Fruit fly (Drosophila melanogaster): ENCODE results near the gene Osi16.

Gene Osi16

dm6 chr3R:6309676-6310075 is 4.6 kb downstream of the Osi16 start, which contains the start of gene CG31560:
Gene CG31560, plus strand, starts transcription at chr3R:6309976.
- no peak for TF ChIP-seq noc (tag; optimal IDR thresholded peaks at IDR 0.05)

- TF ChIP-seq noc (tag; optimal IDR thresholded peaks at IDR 0.05): no peak
These were observed 6.7 kb downstream of the Osi16 start, which contains the start of gene Osi17 for dm6 chr3R:6311641-6312259. Gene Osi17, plus strand, starts transcription at chr3R:6311772.

dm6 chr3R:6315078-6315477 is 10.0 kb downstream of the Osi16 start:
- no peak for TF ChIP-seq noc (tag; optimal IDR thresholded peaks at IDR 0.05)

dm6 chr3R:6329774-6330298 is 24.8 kb downstream of the Osi16 start, which contains the start of gene Osi18:
Gene Osi18, plus strand, starts transcription at chr3R:6330248.
- TF ChIP-seq noc (tag; optimal IDR thresholded peaks at IDR 0.05): no peak

- no peak for TF ChIP-seq noc (tag; optimal IDR thresholded peaks at IDR 0.05)
These were observed 29.9 kb downstream of the Osi16 start, which contains the start of gene Osi19 for dm6 chr3R:6334906-6335433. Gene Osi19, plus strand, starts transcription at chr3R:6335362.

DNA sequence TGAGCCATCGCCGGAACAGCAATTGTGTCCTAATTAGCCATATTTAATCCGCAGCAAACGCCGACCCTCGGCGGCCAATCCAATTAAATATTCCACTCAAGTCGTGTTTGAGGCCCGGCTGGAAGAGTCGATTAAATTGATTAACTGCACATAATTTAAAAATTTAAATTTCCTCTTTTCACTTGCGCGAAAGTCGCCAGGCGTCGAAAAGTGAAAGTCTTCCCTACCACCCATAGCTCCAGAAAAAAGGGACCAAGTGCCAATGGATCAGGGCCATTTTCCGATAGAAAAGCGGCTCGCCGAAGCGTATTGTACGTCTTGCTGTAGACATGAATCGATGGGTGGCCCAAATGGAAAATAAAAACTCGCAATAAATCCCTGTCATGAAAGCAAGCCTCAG is 32.4 kb downstream of the Osi16 start:
- no peak for TF ChIP-seq noc (tag; optimal IDR thresholded peaks at IDR 0.05)

DNA sequence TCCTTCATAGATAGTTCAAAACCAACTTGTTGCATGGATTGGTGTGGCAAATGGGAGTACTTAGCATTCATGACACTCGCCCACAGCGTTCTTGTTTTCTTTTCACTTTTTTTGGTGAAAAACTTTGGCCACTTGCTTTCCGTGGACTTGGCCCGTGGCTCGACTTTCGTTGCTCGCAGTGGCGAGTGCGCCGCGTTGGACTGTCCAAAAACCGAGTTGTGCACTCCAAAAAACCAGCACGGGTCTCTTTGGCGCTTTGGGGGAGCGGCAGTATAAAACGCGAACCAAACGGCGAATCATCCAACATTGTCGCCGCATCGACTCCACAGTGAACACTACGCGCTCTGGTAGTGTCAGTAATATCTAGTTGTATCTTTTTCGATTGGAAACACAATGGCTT is 34.7 kb downstream of the Osi16 start, which contains the start of gene Osi20:
Gene Osi20 (plus strand): TSS at position 301 of the 400 bp plus-strand sequence.
- TF ChIP-seq noc (tag; optimal IDR thresholded peaks at IDR 0.05): no peak

DNA sequence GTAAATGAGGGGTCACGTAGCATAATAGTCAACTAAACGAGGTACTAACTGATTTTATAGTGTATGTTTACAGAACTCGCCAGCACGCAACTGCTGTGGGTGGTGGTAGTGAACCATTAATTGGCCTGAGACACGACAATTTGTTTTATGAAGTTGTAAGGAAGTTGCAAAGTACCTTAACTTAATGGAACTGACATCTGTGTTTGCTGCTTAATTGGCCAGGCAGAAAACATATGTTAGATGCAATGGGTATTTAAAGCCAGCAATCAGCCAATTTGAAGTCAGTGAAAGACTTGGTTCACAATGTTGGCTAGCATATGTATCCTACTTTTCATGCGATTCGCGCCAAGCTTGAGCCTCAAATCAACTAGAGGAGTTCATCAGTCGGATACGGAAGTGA is 36.6 kb downstream of the Osi16 start, which contains the start of gene CG17917:
Gene CG17917 (plus strand): TSS at position 301 of the 400 bp plus-strand sequence.
- no peak for TF ChIP-seq noc (tag; optimal IDR thresholded peaks at IDR 0.05)

DNA sequence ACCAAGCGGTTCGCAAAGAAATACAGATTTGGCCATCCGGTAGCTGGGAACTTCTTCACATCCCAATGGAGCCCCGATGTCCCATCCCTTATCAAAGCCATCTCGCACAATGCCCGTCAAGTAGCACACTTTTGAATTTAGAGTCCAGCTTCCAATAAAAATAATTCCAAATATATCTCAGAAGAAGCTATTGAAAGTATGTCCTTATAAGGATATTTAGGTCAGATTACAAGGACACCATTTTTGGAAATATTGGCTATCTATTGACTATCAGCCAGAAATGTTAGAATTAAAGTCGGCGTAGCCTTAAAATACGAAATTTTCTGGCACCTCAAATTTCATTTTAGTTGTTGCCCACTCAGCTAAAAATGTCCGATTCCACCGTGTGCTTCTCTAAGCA is 37.7 kb downstream of the Osi16 start, which contains the start of gene CG10298:
Gene CG10298 (plus strand): TSS at position 301 of the 400 bp plus-strand sequence.
- TF ChIP-seq noc (tag; optimal IDR thresholded peaks at IDR 0.05): no peak

DNA sequence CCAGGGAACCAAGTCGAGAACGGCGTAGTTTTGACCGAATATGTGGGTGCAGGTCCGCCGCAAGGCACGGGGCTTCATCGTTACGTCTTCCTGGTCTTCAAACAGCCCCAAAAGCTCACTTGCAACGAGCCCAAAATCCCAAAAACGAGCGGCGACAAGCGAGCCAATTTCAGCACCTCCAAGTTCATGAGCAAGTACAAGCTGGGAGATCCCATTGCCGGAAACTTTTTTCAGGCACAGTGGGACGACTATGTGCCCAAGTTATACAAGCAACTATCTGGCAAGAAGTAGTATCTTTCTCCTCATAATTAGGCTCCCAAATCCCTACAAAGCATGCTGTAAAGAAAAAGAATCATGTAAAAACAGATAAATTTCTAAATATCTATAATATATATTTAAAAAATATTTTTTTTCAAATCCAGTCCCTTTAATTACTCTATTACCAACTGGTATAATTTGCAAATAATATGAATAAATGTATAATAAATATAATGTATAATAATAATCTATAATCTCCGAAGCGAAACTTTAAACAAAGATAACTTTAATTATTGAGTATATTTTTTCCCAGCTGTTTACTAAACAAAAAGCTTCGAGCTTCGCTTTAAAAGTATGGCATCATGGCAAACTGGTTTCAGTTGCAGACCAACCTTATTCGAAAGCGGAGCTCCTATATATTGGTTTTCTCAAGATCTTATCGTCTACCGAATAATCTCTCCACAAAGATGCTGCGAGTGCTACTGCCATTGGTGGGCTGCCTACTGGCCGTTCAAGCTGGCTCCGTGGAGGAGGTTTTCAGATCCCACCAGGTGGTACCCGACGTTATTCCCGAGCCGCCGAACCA is 38.6 kb downstream of the Osi16 start, which contains the start of gene CG17919:
Gene CG17919 (plus strand): TSS at position 634 of the 844 bp plus-strand sequence.
- TF ChIP-seq noc (tag; optimal IDR thresholded peaks at IDR 0.05): no peak

- TF ChIP-seq noc (tag; optimal IDR thresholded peaks at IDR 0.05): no peak
These were observed 40.8 kb downstream of the Osi16 start, which contains the start of the genes SmD2 and CG18048 for dm6 chr3R:6345814-6346213. Gene SmD2, minus strand, starts transcription at chr3R:6345911. Gene CG18048, plus strand, starts transcription at chr3R:6346111.

- TF ChIP-seq noc (tag; optimal IDR thresholded peaks at IDR 0.05): no peak
These were observed 43.9 kb downstream of the Osi16 start, which contains the start of gene Hr83 for dm6 chr3R:6348943-6349342. Gene Hr83, plus strand, starts transcription at chr3R:6349243.

DNA sequence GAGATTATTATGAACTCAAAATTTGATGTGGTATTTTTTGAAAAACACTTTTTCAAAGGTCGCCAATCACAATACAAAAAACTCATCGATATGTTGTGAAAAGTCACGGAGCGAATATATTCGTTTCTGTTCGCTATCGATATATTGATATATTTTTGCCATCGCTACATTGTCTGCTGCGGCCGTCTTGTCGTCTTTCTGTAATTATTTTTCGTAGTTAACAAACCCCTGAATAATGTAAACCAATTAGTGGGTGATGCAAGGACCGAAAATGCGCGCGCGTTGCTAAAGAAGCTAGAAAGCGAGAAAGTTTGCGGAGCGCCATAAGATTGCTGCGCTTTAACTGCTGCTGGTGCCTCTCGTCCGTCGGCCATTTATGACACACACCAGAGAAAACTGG is 45.7 kb downstream of the Osi16 start, which contains the start of gene Pak:
Gene Pak (plus strand): TSS at position 142 of the 400 bp plus-strand sequence.
- TF ChIP-seq noc (tag; optimal IDR thresholded peaks at IDR 0.05): no peak

DNA sequence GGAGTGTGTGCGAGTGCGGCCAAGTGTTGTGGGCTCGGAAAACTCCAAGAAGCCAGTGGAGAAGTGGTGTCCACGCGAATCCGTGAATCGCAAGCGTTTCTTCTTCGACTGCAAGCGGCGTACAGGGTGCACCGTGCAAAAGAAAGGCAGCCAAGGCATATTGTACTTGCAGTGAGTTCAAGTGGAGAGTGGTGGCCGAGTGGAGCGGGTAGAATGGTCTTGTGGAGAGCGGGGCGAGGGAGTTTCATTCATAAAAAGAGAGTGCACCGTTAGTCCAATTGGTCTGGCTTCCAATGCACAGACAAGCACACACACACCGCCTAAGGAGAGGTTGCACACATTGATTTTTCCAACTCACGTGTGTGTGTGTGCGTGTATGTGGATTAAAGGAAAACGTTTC is 46.1 kb downstream of the Osi16 start:
- TF ChIP-seq noc (tag; optimal IDR thresholded peaks at IDR 0.05): no peak

- peak; percentile 19 for TF ChIP-seq noc (tag; optimal IDR thresholded peaks at IDR 0.05)
These were observed 46.8 kb downstream of the Osi16 start for dm6 chr3R:6351696-6352378.

All from whole organism, larva.